Worm (Caenorhabditis elegans) whole organism, L3 larva: ENCODE measurements around the gene srlf-17.

Source experiments
- ZK546.5 ChIP-seq: sonication (generic microtip); optimal IDR thresholded peaks from 2 replicates; lab custom pipeline; 2017; ENCODE audit warnings: missing biosample characterization, missing genetic modification characterization
- aly-2 ChIP-seq: fragments of 150-350 bp; optimal IDR thresholded peaks from 2 replicates; lab custom pipeline; 2014; ENCODE audit warnings: missing biosample characterization, missing genetic modification characterization
- ama-1 ChIP-seq: fragments of 150-350 bp; optimal IDR thresholded peaks from 2 replicates; lab custom pipeline; 2018
- ceh-28 ChIP-seq: fragments of 150-350 bp; optimal IDR thresholded peaks from 2 replicates; lab custom pipeline; 2014; ENCODE audit warnings: missing biosample characterization, missing genetic modification reagents, missing genetic modification characterization
- ceh-82 ChIP-seq: fragments of 150-350 bp; optimal IDR thresholded peaks from 2 replicates; lab custom pipeline; 2014; ENCODE audit warnings: missing biosample characterization, missing genetic modification characterization
- ceh-9 ChIP-seq: sonication (generic microtip); optimal IDR thresholded peaks from 2 replicates; lab custom pipeline; 2018; ENCODE audit warnings: missing biosample characterization, missing genetic modification characterization
- daf-12 ChIP-seq: fragments of 150-350 bp; optimal IDR thresholded peaks from 2 replicates; lab custom pipeline; 2014; ENCODE audit warnings: missing biosample characterization, missing genetic modification reagents, missing genetic modification characterization
- egl-5 ChIP-seq: fragments of 150-350 bp; optimal IDR thresholded peaks from 2 replicates; lab custom pipeline; 2017; ENCODE audit warnings: missing biosample characterization, missing genetic modification reagents, missing genetic modification characterization, inconsistent platforms
- elt-1 ChIP-seq: fragments of 150-350 bp; optimal IDR thresholded peaks from 2 replicates; lab custom pipeline; 2014; ENCODE audit warnings: missing biosample characterization, missing genetic modification characterization
- elt-2 ChIP-seq: sonication (generic microtip); optimal IDR thresholded peaks from 2 replicates; lab custom pipeline; 2016; ENCODE audit warnings: missing genetic modification reagents, mild to moderate bottlenecking, missing genetic modification characterization, missing compliant biosample characterization
- elt-3 ChIP-seq, 3 experiments: fragments of 150-350 bp in 1 of 3; sonication (generic microtip) in 2 of 3; optimal IDR thresholded peaks; 2 replicates in 2 of 3; 4 replicates in 1 of 3; lab custom pipeline; 2014 to 2017; ENCODE audit warnings: missing biosample characterization in 3 of 3, missing genetic modification characterization in 3 of 3
- eor-1 ChIP-seq, 2 experiments: fragments of 150-350 bp; optimal IDR thresholded peaks; 2 replicates each; lab custom pipeline; 2014 to 2018; ENCODE audit warnings: missing biosample characterization in 2 of 2, missing genetic modification characterization in 2 of 2
- fkh-10 ChIP-seq: sonication (generic microtip); optimal IDR thresholded peaks from 2 replicates; lab custom pipeline; 2017; ENCODE audit warnings: missing biosample characterization, missing genetic modification reagents, missing genetic modification characterization
- fos-1 ChIP-seq: fragments of 150-350 bp; optimal IDR thresholded peaks from 2 replicates; lab custom pipeline; 2014; ENCODE audit warnings: missing biosample characterization, missing genetic modification characterization
- hmg-11 ChIP-seq: sonication (generic microtip); optimal IDR thresholded peaks from 2 replicates; lab custom pipeline; 2016; ENCODE audit warnings: missing genetic modification characterization, missing compliant biosample characterization
- lin-15B ChIP-seq: fragments of 150-350 bp; optimal IDR thresholded peaks from 2 replicates; lab custom pipeline; 2014; ENCODE audit warnings: missing biosample characterization, missing genetic modification characterization
- lin-39 ChIP-seq: fragments of 150-350 bp; optimal IDR thresholded peaks from 2 replicates; lab custom pipeline; 2018; ENCODE audit warnings: missing biosample characterization, missing genetic modification reagents, missing genetic modification characterization
- lsy-12 ChIP-seq: sonication (generic microtip); optimal IDR thresholded peaks from 2 replicates; lab custom pipeline; 2016; ENCODE audit warnings: mild to moderate bottlenecking, missing genetic modification characterization, missing compliant biosample characterization
- mml-1 ChIP-seq: fragments of 150-350 bp; sonication (generic microtip); optimal IDR thresholded peaks from 3 replicates; lab custom pipeline; 2014; ENCODE audit warnings: missing biosample characterization, missing genetic modification characterization
- nfya-1 ChIP-seq: sonication (generic microtip); optimal IDR thresholded peaks from 2 replicates; lab custom pipeline; 2017; ENCODE audit warnings: missing genetic modification characterization, mild to moderate bottlenecking, missing compliant biosample characterization, antibody characterized with exemption, moderate library complexity; ENCODE audit not compliant: insufficient read depth
- nhr-11 ChIP-seq: fragments of 150-350 bp; optimal IDR thresholded peaks from 2 replicates; lab custom pipeline; 2014; ENCODE audit warnings: missing biosample characterization, missing genetic modification characterization
- nhr-23 ChIP-seq: fragments of 150-350 bp; optimal IDR thresholded peaks from 2 replicates; lab custom pipeline; 2014; ENCODE audit warnings: missing biosample characterization, missing genetic modification reagents, missing genetic modification characterization
- nhr-25 ChIP-seq: sonication (generic microtip); optimal IDR thresholded peaks from 2 replicates; lab custom pipeline; 2017; ENCODE audit warnings: missing biosample characterization, missing genetic modification characterization
- nhr-28 ChIP-seq: fragments of 150-350 bp; optimal IDR thresholded peaks from 2 replicates; lab custom pipeline; 2014; ENCODE audit warnings: missing biosample characterization, missing genetic modification characterization
- nhr-43 ChIP-seq: sonication (generic microtip); optimal IDR thresholded peaks from 2 replicates; lab custom pipeline; 2016; ENCODE audit warnings: mild to moderate bottlenecking, missing genetic modification characterization, missing compliant biosample characterization; ENCODE audit not compliant: poor library complexity, severe bottlenecking
- nhr-76 ChIP-seq: fragments of 150-350 bp; sonication (generic microtip); optimal IDR thresholded peaks from 5 replicates; lab custom pipeline; 2014; ENCODE audit warnings: missing biosample characterization, missing genetic modification characterization
- pha-4 ChIP-seq: fragments of 150-350 bp; optimal IDR thresholded peaks from 2 replicates; lab custom pipeline; 2014; ENCODE audit warnings: missing biosample characterization, missing genetic modification reagents, missing genetic modification characterization
- sea-2 ChIP-seq: fragments of 150-350 bp; sonication (generic microtip); optimal IDR thresholded peaks from 4 replicates; lab custom pipeline; 2014; ENCODE audit warnings: missing biosample characterization, missing genetic modification reagents, missing genetic modification characterization
- snpc-4 ChIP-seq: fragments of 150-350 bp; optimal IDR thresholded peaks from 2 replicates; lab custom pipeline; 2014; ENCODE audit warnings: missing biosample characterization, missing genetic modification characterization
- unc-39 ChIP-seq: sonication (generic microtip); optimal IDR thresholded peaks from 4 replicates; lab custom pipeline; 2017; ENCODE audit warnings: missing biosample characterization, missing genetic modification characterization
- ztf-4 ChIP-seq: fragments of 150-350 bp; optimal IDR thresholded peaks from 2 replicates; lab custom pipeline; 2014; ENCODE audit warnings: missing biosample characterization, missing genetic modification characterization

The srlf-17 gene

ce11 chrIV:11068314-11068713 lies 34.2 kb downstream of the srlf-17 start (continued):
- TF ChIP-seq daf-12 (tag; lab: Kevin White, UChicago) = no peak
- no peak for TF ChIP-seq fos-1
- TF ChIP-seq nhr-11 = peak; percentile 68
- no peak for TF ChIP-seq mml-1 (tag; lab: Kevin White, UChicago)
- no peak for TF ChIP-seq ceh-9 (tag; lab: Kevin White, UChicago)

DNA sequence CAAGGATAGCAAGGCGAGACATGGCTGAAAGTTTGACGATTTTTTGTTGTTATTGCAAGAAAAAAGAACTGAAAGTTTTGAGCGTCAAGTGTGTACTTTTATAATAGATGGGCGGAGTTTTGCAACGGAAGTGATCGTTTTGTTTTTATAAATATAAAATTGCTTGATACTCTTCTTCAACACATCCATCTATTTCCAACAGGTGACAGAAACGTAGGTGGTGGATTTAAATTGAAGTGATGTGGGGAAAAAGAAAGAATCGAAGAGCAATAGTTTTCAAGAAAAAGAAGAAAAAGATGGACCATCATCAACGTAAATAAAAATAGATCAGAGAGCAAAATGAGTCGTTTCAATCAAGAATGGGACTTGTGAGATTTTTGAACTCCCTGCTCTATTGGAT lies 35.5 kb downstream of the srlf-17 start, which contains the start of gene ttr-17:
TSS of gene ttr-17 (minus strand) at position 24 of the 400 bp plus-strand sequence.
- TF ChIP-seq nfya-1 (tag; lab: Kevin White, UChicago) (peak; percentile 4), ceh-82 (tag; lab: Kevin White, UChicago) (no peak), nhr-43 (tag; lab: Kevin White, UChicago) (no peak), elt-3 (tag; optimal IDR thresholded peaks at IDR 0.05; lab: Kevin White, UChicago) (no peak), nhr-28 (tag; lab: Kevin White, UChicago) (no peak), aly-2 (no peak), nhr-11 (no peak), nhr-76 (no peak)
- TF ChIP-seq, all 47 proteins: peak for 1

DNA sequence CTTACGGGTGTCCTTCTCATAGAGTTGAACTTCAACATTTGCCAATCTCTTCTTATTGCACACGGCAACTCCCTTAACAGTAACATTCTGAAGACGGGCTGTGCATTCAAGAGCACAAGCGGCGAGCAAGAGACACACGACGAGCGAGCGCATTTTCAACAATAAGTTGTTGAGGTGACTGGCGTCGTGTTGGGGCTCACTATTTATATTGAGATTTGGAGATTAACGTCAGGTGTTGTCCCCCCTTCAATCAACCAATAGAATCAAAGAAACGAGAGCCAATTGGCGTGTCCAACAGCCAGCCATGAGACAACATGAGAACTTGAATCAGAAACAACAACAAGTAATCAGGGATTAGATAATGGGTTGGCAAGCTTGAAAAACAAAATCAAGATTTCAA lies 38.5 kb downstream of the srlf-17 start, which contains the start of gene ttr-16:
TSS of gene ttr-16 (minus strand) at position 176 of the 400 bp plus-strand sequence.
- peak; percentile 63 for TF ChIP-seq egl-5
- TF ChIP-seq ama-1 = peak; percentile 55
- TF ChIP-seq nfya-1 (tag; lab: Kevin White, UChicago) = peak; percentile 84
- no peak for TF ChIP-seq lin-15B (tag; lab: Kevin White, UChicago)

- TF ChIP-seq daf-12 (tag; lab: Kevin White, UChicago) (peak; percentile 28), nfya-1 (tag; lab: Kevin White, UChicago) (peak; percentile 32), nhr-25 (no peak), ceh-28 (tag; lab: Kevin White, UChicago) (peak; percentile 41), ceh-82 (tag; lab: Kevin White, UChicago) (peak; percentile 4), ama-1 (no peak), nhr-11 (no peak), nhr-76 (no peak)
Observed at ce11 chrIV:11062984-11063613, 39.4 kb downstream of the srlf-17 start.

DNA sequence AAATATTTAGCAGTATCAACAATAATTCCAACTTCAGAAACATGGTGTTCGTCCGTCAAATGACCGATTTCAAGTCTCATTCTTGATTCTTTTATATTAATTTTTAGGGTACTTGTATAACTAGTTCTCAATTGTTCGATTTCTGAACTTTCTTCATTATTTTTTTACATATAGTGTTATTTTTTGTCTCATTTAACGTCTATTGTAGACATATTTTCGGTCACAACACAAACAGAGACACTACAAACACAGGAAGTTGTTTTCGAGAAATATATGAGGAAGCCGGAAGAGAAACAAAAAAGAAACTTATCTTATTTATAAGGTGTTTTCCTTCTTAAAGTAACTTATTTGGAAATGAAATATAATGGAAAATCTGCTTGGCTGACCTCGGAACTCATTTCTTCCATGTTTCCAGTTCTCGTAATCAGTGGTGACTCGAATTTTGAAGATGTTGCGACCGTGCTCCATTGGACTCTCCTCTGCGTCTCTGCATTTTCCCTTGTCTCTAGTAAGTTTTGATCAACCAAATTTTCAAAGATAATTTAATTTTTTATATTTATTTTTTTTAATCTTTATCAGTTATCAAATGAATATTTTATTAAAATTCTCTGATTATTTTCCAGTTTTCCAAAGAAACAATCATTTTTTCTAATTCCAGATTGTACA lies 48.7 kb downstream of the srlf-17 start, which contains the start of the genes F36H1.12 and lin-3:
TSS of gene F36H1.12 (minus strand) at position 51 of the 666 bp plus-strand sequence.
TSS of gene lin-3 (plus strand) at position 657 of the 666 bp plus-strand sequence.
- TF ChIP-seq elt-2 (tag; lab: Kevin White, UChicago) (no peak), nhr-23 (tag; lab: Kevin White, UChicago) (no peak), mml-1 (tag; lab: Kevin White, UChicago) (no peak), pha-4 (tag; lab: Kevin White, UChicago) (no peak), aly-2 (no peak), ama-1 (no peak), snpc-4 (no peak), lin-39 (tag; lab: Kevin White, UChicago) (no peak), ZK546.5 (tag; lab: Kevin White, UChicago) (no peak), unc-39 (no peak), elt-1 (tag; lab: Kevin White, UChicago) (no peak)

DNA sequence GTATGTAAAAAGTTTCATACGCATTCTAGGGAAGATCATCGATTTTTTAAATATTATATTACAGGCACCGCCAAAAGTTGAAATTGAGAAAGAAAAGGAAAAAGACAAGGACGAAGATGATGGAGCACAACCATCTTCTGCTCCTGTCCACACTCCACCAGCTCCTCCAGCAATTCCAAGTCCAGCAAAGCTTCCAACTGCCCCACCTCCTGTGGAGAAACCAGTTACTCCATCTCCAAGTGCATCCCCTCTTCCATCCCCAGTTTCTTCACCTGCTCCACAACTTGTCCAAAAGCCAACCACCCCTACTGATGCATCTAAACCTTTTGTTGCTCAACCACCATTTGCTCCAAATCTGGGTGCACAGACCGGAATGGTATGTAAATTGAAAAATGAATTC lies 50.5 kb downstream of the srlf-17 start:
- no peak for TF ChIP-seq ceh-82 (tag; lab: Kevin White, UChicago)
- no peak for TF ChIP-seq fkh-10
- TF ChIP-seq ztf-4 = no peak
- no peak for TF ChIP-seq daf-12 (tag; lab: Kevin White, UChicago)
- TF ChIP-seq eor-1 (tag; optimal IDR thresholded peaks at IDR 0.05; lab: Kevin White, UChicago) = no peak
- no peak for TF ChIP-seq lin-15B (tag; lab: Kevin White, UChicago)
- no peak for TF ChIP-seq ceh-9 (tag; lab: Kevin White, UChicago)
- no peak for TF ChIP-seq mml-1 (tag; lab: Kevin White, UChicago)
- TF ChIP-seq sea-2 (GFP tag; lab: Kevin White, UChicago) = no peak
- TF ChIP-seq lsy-12 = no peak
- TF ChIP-seq nhr-76 = no peak
- TF ChIP-seq hmg-11 (tag; lab: Kevin White, UChicago) = no peak
- no peak for TF ChIP-seq lin-39 (tag; lab: Kevin White, UChicago)
- TF ChIP-seq elt-2 (tag; lab: Kevin White, UChicago) = no peak
- TF ChIP-seq pha-4 (tag; lab: Kevin White, UChicago) = no peak
- TF ChIP-seq, all 47 proteins: peak for 0
